Worm (Caenorhabditis elegans) whole organism, L4 larva: ENCODE results near the gene R08E5.1.

ENCODE experiments used
- F26F4.8 ChIP-seq: fragments of 200-800 bp; sonication (Bioruptor generic); conservative IDR thresholded peaks from 2 replicates; pipeline ENCODE4 v1.3.6; 2022; ENCODE audit warnings: missing genetic modification characterization, missing compliant biosample characterization
- F44E2.7 ChIP-seq: fragments of 200-800 bp; sonication (Bioruptor generic); IDR thresholded peaks from 2 replicates; pipeline ENCODE4 v2.1.2; 2022; ENCODE audit warnings: missing genetic modification characterization, missing compliant biosample characterization
- F49E8.2 ChIP-seq: sonication (generic microtip); optimal IDR thresholded peaks from 2 replicates; lab custom pipeline; 2016; ENCODE audit warnings: missing compliant biosample characterization, mild to moderate bottlenecking, missing genetic modification characterization, borderline replicate concordance
- R02D3.7 ChIP-seq: fragments of 150-350 bp; sonication (generic microtip); optimal IDR thresholded peaks from 3 replicates; lab custom pipeline; 2014; ENCODE audit warnings: missing biosample characterization, missing genetic modification characterization
- T26A8.4 ChIP-seq: fragments of 200-800 bp; sonication (Bioruptor generic); IDR thresholded peaks from 2 replicates; pipeline ENCODE4 v1.3.6; 2022; ENCODE audit warnings: missing genetic modification characterization, missing compliant biosample characterization
- Y48G9A.11 ChIP-seq: fragments of 200-800 bp; sonication (Bioruptor generic); IDR thresholded peaks from 2 replicates; pipeline ENCODE4 v1.3.6; 2022; ENCODE audit warnings: missing genetic modification reagents, missing genetic modification characterization, missing compliant biosample characterization
- aha-1 ChIP-seq: fragments of 150-350 bp; peaks from one replicate; lab custom pipeline; 2014; ENCODE audit warnings: missing biosample characterization, missing genetic modification characterization
- ama-1 ChIP-seq: fragments of 150-350 bp; optimal IDR thresholded peaks from 2 replicates; lab custom pipeline; 2014; ENCODE audit warnings: inconsistent platforms, mixed read lengths
- attf-4 ChIP-seq: sonication (generic microtip); optimal IDR thresholded peaks from 3 replicates; lab custom pipeline; 2017; ENCODE audit warnings: missing biosample characterization, missing genetic modification characterization
- ceh-28 ChIP-seq: fragments of 150-350 bp; optimal IDR thresholded peaks from 2 replicates; lab custom pipeline; 2014; ENCODE audit warnings: missing biosample characterization, missing genetic modification reagents, missing genetic modification characterization
- ceh-32 ChIP-seq: sonication (generic microtip); optimal IDR thresholded peaks from 2 replicates; lab custom pipeline; 2016; ENCODE audit warnings: mild to moderate bottlenecking, missing genetic modification characterization, missing compliant biosample characterization; ENCODE audit not compliant: poor library complexity
- ceh-82 ChIP-seq: sonication (generic microtip); optimal IDR thresholded peaks from 2 replicates; lab custom pipeline; 2017; ENCODE audit warnings: missing biosample characterization, missing genetic modification characterization
- ctbp-1 ChIP-seq: fragments of 200-800 bp; sonication (Bioruptor generic); IDR thresholded peaks from 2 replicates; pipeline ENCODE4 v1.3.6; 2022; ENCODE audit warnings: missing genetic modification reagents, missing genetic modification characterization, missing compliant biosample characterization
- daf-16 ChIP-seq, 3 experiments: sonication (generic microtip); optimal IDR thresholded peaks; 2 replicates each; lab custom pipeline; 2016 to 2017; ENCODE audit warnings: missing genetic modification characterization in 3 of 3, missing genetic modification reagents in 3 of 3, mild to moderate bottlenecking in 2 of 3, missing compliant biosample characterization in 2 of 3, missing biosample characterization in 1 of 3, moderate library complexity in 1 of 3
- daf-19 ChIP-seq: fragments of 200-800 bp; sonication (Bioruptor generic); conservative IDR thresholded peaks from 2 replicates; pipeline ENCODE4 v1.3.6; 2022; ENCODE audit warnings: missing genetic modification characterization, missing compliant biosample characterization
- dmd-6 ChIP-seq: fragments of 200-800 bp; sonication (Bioruptor generic); IDR thresholded peaks from 2 replicates; pipeline ENCODE4 v1.3.6; 2022; ENCODE audit warnings: missing genetic modification reagents, missing genetic modification characterization, missing compliant biosample characterization
- dmd-8 ChIP-seq: fragments of 200-800 bp; sonication (Bioruptor generic); IDR thresholded peaks from 2 replicates; pipeline ENCODE4 v1.3.6; 2022; ENCODE audit warnings: missing genetic modification characterization, missing compliant biosample characterization
- dpl-1 ChIP-seq: fragments of 150-350 bp; optimal IDR thresholded peaks from 2 replicates; lab custom pipeline; 2014; ENCODE audit warnings: missing biosample characterization, missing genetic modification reagents, missing genetic modification characterization
- duxl-1 ChIP-seq: sonication (generic microtip); optimal IDR thresholded peaks from 2 replicates; lab custom pipeline; 2016; ENCODE audit warnings: mild to moderate bottlenecking, missing genetic modification characterization, moderate library complexity, missing compliant biosample characterization; ENCODE audit not compliant: poor library complexity
- egl-43 ChIP-seq: fragments of 200-800 bp; sonication (Bioruptor generic); IDR thresholded peaks from 2 replicates; pipeline ENCODE4 v1.3.6; 2022; ENCODE audit warnings: missing genetic modification reagents, missing genetic modification characterization, missing compliant biosample characterization
- fos-1 ChIP-seq: fragments of 150-350 bp; optimal IDR thresholded peaks from 2 replicates; lab custom pipeline; 2014; ENCODE audit warnings: missing biosample characterization, missing genetic modification characterization
- hif-1 ChIP-seq, 2 experiments: sonication (generic microtip); optimal IDR thresholded peaks; 2 replicates each; lab custom pipeline; 2016 to 2017; ENCODE audit warnings: missing compliant biosample characterization in 2 of 2, missing genetic modification characterization in 2 of 2, missing genetic modification reagents in 2 of 2, missing genotype in 2 of 2, mild to moderate bottlenecking in 1 of 2
- hlh-11 ChIP-seq: fragments of 200-800 bp; sonication (Bioruptor generic); optimal IDR thresholded peaks from 2 replicates; lab custom pipeline; 2018; ENCODE audit warnings: mild to moderate bottlenecking, missing genetic modification characterization, missing compliant biosample characterization
- hlh-30 ChIP-seq: sonication (generic microtip); optimal IDR thresholded peaks from 2 replicates; lab custom pipeline; 2017; ENCODE audit warnings: antibody characterized with exemption, mild to moderate bottlenecking, missing genetic modification characterization, missing compliant biosample characterization; ENCODE audit not compliant: insufficient read depth
- hmg-1.1 ChIP-seq: fragments of 200-800 bp; sonication (Bioruptor generic); IDR thresholded peaks from 2 replicates; pipeline ENCODE4 v1.3.6; 2022; ENCODE audit warnings: missing genetic modification reagents, missing genetic modification characterization, missing compliant biosample characterization
- lin-13 ChIP-seq: fragments of 150-350 bp; optimal IDR thresholded peaks from 2 replicates; lab custom pipeline; 2014; ENCODE audit warnings: missing biosample characterization, missing genetic modification reagents, missing genetic modification characterization
- lin-15B ChIP-seq: fragments of 150-350 bp; sonication (generic microtip); optimal IDR thresholded peaks from 3 replicates; lab custom pipeline; 2014; ENCODE audit warnings: missing biosample characterization, missing genetic modification characterization
- lin-29 ChIP-seq: fragments of 200-800 bp; sonication (Bioruptor generic); IDR thresholded peaks from 2 replicates; pipeline ENCODE4 v1.3.6; 2022; ENCODE audit warnings: missing genetic modification reagents, missing genetic modification characterization, missing compliant biosample characterization
- lin-38 ChIP-seq: fragments of 200-800 bp; sonication (Bioruptor generic); IDR thresholded peaks from 2 replicates; pipeline ENCODE4 v1.3.6; 2022; ENCODE audit warnings: missing genetic modification reagents, missing genetic modification characterization, missing compliant biosample characterization
- lin-39 ChIP-seq: fragments of 150-350 bp; optimal IDR thresholded peaks from 2 replicates; lab custom pipeline; 2014; ENCODE audit warnings: missing biosample characterization, missing genetic modification reagents, missing genetic modification characterization
- lsy-2 ChIP-seq, 2 experiments: fragments of 150-350 bp in 1 of 2; sonication (generic microtip) in 1 of 2; optimal IDR thresholded peaks; 2 replicates each; lab custom pipeline; 2014 to 2017; ENCODE audit warnings: missing biosample characterization in 2 of 2, missing genetic modification characterization in 2 of 2
- mdl-1 ChIP-seq, 2 experiments: fragments of 150-350 bp in 1 of 2; sonication (generic microtip) in 1 of 2; optimal IDR thresholded peaks; 2 replicates each; lab custom pipeline; 2014 to 2017; ENCODE audit warnings: missing biosample characterization in 2 of 2, missing genetic modification characterization in 2 of 2
- mes-2 ChIP-seq: sonication (generic microtip); optimal IDR thresholded peaks from 2 replicates; lab custom pipeline; 2016; ENCODE audit warnings: missing genotype, mild to moderate bottlenecking, missing genetic modification characterization, missing compliant biosample characterization; ENCODE audit not compliant: poor library complexity, severe bottlenecking
- nhr-102 ChIP-seq: sonication (generic microtip); optimal IDR thresholded peaks from 2 replicates; lab custom pipeline; 2016; ENCODE audit warnings: mild to moderate bottlenecking, missing genetic modification characterization, moderate library complexity, missing compliant biosample characterization
- nhr-11 ChIP-seq: fragments of 150-350 bp; optimal IDR thresholded peaks from 2 replicates; lab custom pipeline; 2014; ENCODE audit warnings: missing biosample characterization, missing genetic modification characterization
- nhr-111 ChIP-seq: fragments of 200-800 bp; sonication (Bioruptor generic); optimal IDR thresholded peaks from 2 replicates; lab custom pipeline; 2018; ENCODE audit warnings: mild to moderate bottlenecking, missing genetic modification characterization, missing compliant biosample characterization
- nhr-237 ChIP-seq: sonication (generic microtip); optimal IDR thresholded peaks from 2 replicates; lab custom pipeline; 2017; ENCODE audit warnings: missing biosample characterization, missing genetic modification characterization
- nhr-28 ChIP-seq: fragments of 150-350 bp; optimal IDR thresholded peaks from 2 replicates; lab custom pipeline; 2014; ENCODE audit warnings: missing biosample characterization, missing genetic modification characterization
- nhr-48 ChIP-seq: sonication (generic microtip); optimal IDR thresholded peaks from 2 replicates; lab custom pipeline; 2016; ENCODE audit warnings: mild to moderate bottlenecking, missing genetic modification characterization, missing compliant biosample characterization
- nhr-6 ChIP-seq: fragments of 150-350 bp; optimal IDR thresholded peaks from 2 replicates; lab custom pipeline; 2014; ENCODE audit warnings: missing biosample characterization, missing genetic modification characterization
- saeg-2 ChIP-seq: fragments of 200-800 bp; sonication (Bioruptor generic); IDR thresholded peaks from 2 replicates; pipeline ENCODE4 v1.3.6; 2022; ENCODE audit warnings: missing genetic modification reagents, missing genetic modification characterization, missing compliant biosample characterization
- sdz-12 ChIP-seq: fragments of 200-800 bp; sonication (Bioruptor generic); optimal IDR thresholded peaks from 2 replicates; lab custom pipeline; 2018; ENCODE audit warnings: mild to moderate bottlenecking, missing genetic modification characterization, missing compliant biosample characterization
- snpc-1.2 ChIP-seq: fragments of 200-800 bp; sonication (Bioruptor generic); IDR thresholded peaks from 2 replicates; pipeline ENCODE4 v1.3.6; 2022; ENCODE audit warnings: missing genetic modification reagents, missing genetic modification characterization, missing compliant biosample characterization
- spr-1 ChIP-seq: sonication (generic microtip); optimal IDR thresholded peaks from 2 replicates; lab custom pipeline; 2016; ENCODE audit warnings: mild to moderate bottlenecking, missing genetic modification characterization, missing compliant biosample characterization
- tag-97 ChIP-seq: fragments of 200-800 bp; sonication (Bioruptor generic); IDR thresholded peaks from 2 replicates; pipeline ENCODE4 v1.3.6; 2022; ENCODE audit warnings: missing genetic modification characterization, missing compliant biosample characterization
- tra-1 ChIP-seq: fragments of 200-800 bp; sonication (Bioruptor generic); IDR thresholded peaks from 2 replicates; pipeline ENCODE4 v1.3.6; 2022; ENCODE audit warnings: missing genetic modification reagents, missing genetic modification characterization, missing compliant biosample characterization
- unc-130 ChIP-seq: sonication (generic microtip); optimal IDR thresholded peaks from 2 replicates; lab custom pipeline; 2016; ENCODE audit warnings: missing genetic modification reagents, missing genetic modification characterization, missing compliant biosample characterization
- unc-62 ChIP-seq, 3 experiments: fragments of 150-350 bp in 1 of 3; sonication (generic microtip); optimal IDR thresholded peaks in 2 of 3; peaks in 1 of 3; 1 replicate in 1 of 3; 2 replicates in 2 of 3; lab custom pipeline; 2014 to 2017; ENCODE audit warnings: missing biosample characterization in 3 of 3, missing genetic modification characterization in 3 of 3, missing genetic modification reagents in 3 of 3, missing genotype in 1 of 3
- vab-7 ChIP-seq: fragments of 200-800 bp; sonication (Bioruptor generic); IDR thresholded peaks from 2 replicates; pipeline ENCODE4 v1.3.6; 2022; ENCODE audit warnings: missing genetic modification reagents, missing genetic modification characterization, missing compliant biosample characterization
- zag-1 ChIP-seq: fragments of 150-350 bp; optimal IDR thresholded peaks from 2 replicates; lab custom pipeline; 2014; ENCODE audit warnings: missing biosample characterization, missing genetic modification characterization
- zfp-2 ChIP-seq: sonication (generic microtip); optimal IDR thresholded peaks from 2 replicates; lab custom pipeline; 2016; ENCODE audit warnings: mild to moderate bottlenecking, missing genetic modification characterization, missing compliant biosample characterization

R08E5.1 gene

ce11 chrV:3756887-3757286, 14.4 kb downstream of the R08E5.1 start, which contains the start of gene gid-7:
TSS of gene gid-7 (minus strand) at chrV:3757074.
- TF ChIP-seq lin-13 (GFP tag; lab: Kevin White, UChicago), result peak; percentile 32
- peak; percentile 2 for TF ChIP-seq unc-130 (GFP tag; lab: Kevin White, UChicago)
- no peak for TF ChIP-seq daf-16 (GFP tag; optimal IDR thresholded peaks at IDR 0.05; lab: Kevin White, UChicago)
- TF ChIP-seq daf-16 (tag; optimal IDR thresholded peaks at IDR 0.05; lab: Kevin White, UChicago), result peak; percentile 24
- no peak for TF ChIP-seq dmd-8
- no peak for TF ChIP-seq nhr-102 (tag; lab: Kevin White, UChicago)
- TF ChIP-seq fos-1 (tag; lab: Kevin White, UChicago), result no peak
- no peak for TF ChIP-seq saeg-2 (GFP tag; lab: Robert Waterston, UW)
- no peak for TF ChIP-seq tag-97 (GFP tag; lab: Robert Waterston, UW)
- TF ChIP-seq zag-1 (tag; lab: Kevin White, UChicago), result no peak
- TF ChIP-seq mes-2 (tag; lab: Kevin White, UChicago), result peak; percentile 65
- no peak for TF ChIP-seq R02D3.7 (tag; lab: Kevin White, UChicago)
- no peak for TF ChIP-seq spr-1 (tag; lab: Kevin White, UChicago)
- TF ChIP-seq Y48G9A.11 (GFP tag; lab: Robert Waterston, UW), result 0 out of 2 replicates have a peak, but pooled peaks have one; percentile 26
- TF ChIP-seq nhr-48, result no peak
- no peak for TF ChIP-seq lin-39 (tag; lab: Kevin White, UChicago)
- TF ChIP-seq lin-29 (GFP tag; lab: Robert Waterston, UW), result no peak
- TF ChIP-seq daf-19 (GFP tag; lab: Robert Waterston, UW), result no peak
- no peak for TF ChIP-seq dmd-6 (GFP tag; lab: Robert Waterston, UW)
- TF ChIP-seq lin-38 (GFP tag; lab: Robert Waterston, UW), result peak; percentile 56
- no peak for TF ChIP-seq nhr-111 (GFP tag; lab: Kevin White, UChicago)
- no peak for TF ChIP-seq zfp-2 (tag; lab: Kevin White, UChicago)
- peak; percentile 63 for TF ChIP-seq dpl-1 (GFP tag; lab: Kevin White, UChicago)
- peak; percentile 95 for TF ChIP-seq aha-1 (tag; lab: Kevin White, UChicago)
- no peak for TF ChIP-seq nhr-11 (tag; lab: Kevin White, UChicago)
- no peak for TF ChIP-seq vab-7
- peak; percentile 67 for TF ChIP-seq hlh-11 (tag; lab: Kevin White, UChicago)
- TF ChIP-seq ctbp-1 (GFP tag; lab: Robert Waterston, UW), result no peak
- TF ChIP-seq ceh-32 (tag; lab: Kevin White, UChicago), result no peak
- TF ChIP-seq hlh-30 (tag; lab: Kevin White, UChicago), result peak; percentile 70
- no peak for TF ChIP-seq nhr-237
- no peak for TF ChIP-seq duxl-1 (tag; lab: Kevin White, UChicago)
- no peak for TF ChIP-seq F26F4.8 (GFP tag; lab: Robert Waterston, UW)
- TF ChIP-seq nhr-28, result peak; percentile 20
- TF ChIP-seq T26A8.4 (GFP tag; lab: Robert Waterston, UW), result no peak
- no peak for TF ChIP-seq F44E2.7 (GFP tag; lab: Robert Waterston, UW)
- no peak for TF ChIP-seq ceh-82 (tag; lab: Kevin White, UChicago)
- TF ChIP-seq tra-1, result no peak
- no peak for TF ChIP-seq hif-1 (tag; optimal IDR thresholded peaks at IDR 0.05; lab: Kevin White, UChicago)
- peak in 1 of 2 experiments; percentile 96 for TF ChIP-seq unc-62 (GFP tag; optimal IDR thresholded peaks at IDR 0.05 in 1 of 2; lab: Kevin White, UChicago)
- no peak for TF ChIP-seq unc-62 (tag; optimal IDR thresholded peaks at IDR 0.05; lab: Kevin White, UChicago)
- peak in 1 of 2 experiments; percentile 54 for TF ChIP-seq lsy-2 (tag; optimal IDR thresholded peaks at IDR 0.05; lab: Kevin White, UChicago)
- TF ChIP-seq mdl-1 (tag; optimal IDR thresholded peaks at IDR 0.05; lab: Kevin White, UChicago), result no peak
- TF ChIP-seq F49E8.2 (tag; lab: Kevin White, UChicago), result peak; percentile 5
- no peak for TF ChIP-seq snpc-1.2 (GFP tag; lab: Robert Waterston, UW)
- TF ChIP-seq lin-15B (tag; lab: Kevin White, UChicago), result no peak
- peak; percentile 37; the same call in 1 of the 2 replicates for TF ChIP-seq hmg-1.1
- no peak for TF ChIP-seq ceh-28 (tag; lab: Kevin White, UChicago)
- no peak for TF ChIP-seq attf-4
- TF ChIP-seq nhr-6 (tag; lab: Kevin White, UChicago), result no peak
- no peak for TF ChIP-seq sdz-12 (GFP tag; lab: Kevin White, UChicago)
- peak; percentile 28; the same call in 1 of the 2 replicates for TF ChIP-seq egl-43 (GFP tag; lab: Robert Waterston, UW)
- TF ChIP-seq ama-1 (lab: Kevin White, UChicago), result no peak
